Worm (Caenorhabditis elegans) whole organism, mixed stage, embryonic: ENCODE data around the gene B0334.20.

Experiments
- M03D4.4 ChIP-seq: sonication (generic microtip); optimal IDR thresholded peaks from 2 replicates; lab custom pipeline; 2017; ENCODE audit warnings: mild to moderate bottlenecking, missing genetic modification characterization, missing compliant biosample characterization
- bed-3 ChIP-seq: fragments of 200-800 bp; sonication (Bioruptor generic); optimal IDR thresholded peaks from 3 replicates; lab custom pipeline; 2018; ENCODE audit warnings: mild to moderate bottlenecking, missing genetic modification characterization, moderate library complexity, missing compliant biosample characterization
- blmp-1 ChIP-seq: fragments of 150-350 bp; optimal IDR thresholded peaks from 2 replicates; lab custom pipeline; 2014; ENCODE audit warnings: missing biosample characterization, missing genetic modification characterization
- ceh-39 ChIP-seq: fragments of 150-350 bp; optimal IDR thresholded peaks from 2 replicates; lab custom pipeline; 2014; ENCODE audit warnings: missing biosample characterization, missing genetic modification characterization
- ceh-43 ChIP-seq: fragments of 200-800 bp; sonication (Bioruptor generic); optimal IDR thresholded peaks from 2 replicates; lab custom pipeline; 2018; ENCODE audit warnings: mild to moderate bottlenecking, missing genetic modification characterization, moderate library complexity, missing compliant biosample characterization
- ceh-83 ChIP-seq: fragments of 200-800 bp; sonication (Bioruptor generic); optimal IDR thresholded peaks from 2 replicates; lab custom pipeline; 2018; ENCODE audit warnings: mild to moderate bottlenecking, missing genetic modification characterization, missing compliant biosample characterization
- ces-1 ChIP-seq: fragments of 150-350 bp; optimal IDR thresholded peaks from 2 replicates; lab custom pipeline; 2014; ENCODE audit warnings: missing biosample characterization, missing genetic modification reagents, missing genetic modification characterization
- cnd-1 ChIP-seq: fragments of 200-800 bp; sonication (Bioruptor generic); optimal IDR thresholded peaks from 2 replicates; lab custom pipeline; 2018; ENCODE audit warnings: mild to moderate bottlenecking, missing genetic modification characterization, missing compliant biosample characterization
- drap-1 ChIP-seq: fragments of 200-800 bp; sonication (Bioruptor generic); optimal IDR thresholded peaks from 3 replicates; lab custom pipeline; 2018; ENCODE audit warnings: mild to moderate bottlenecking, missing genetic modification characterization, missing compliant biosample characterization
- elt-1 ChIP-seq: sonication (generic microtip); optimal IDR thresholded peaks from 2 replicates; lab custom pipeline; 2017; ENCODE audit warnings: missing genetic modification characterization, mild to moderate bottlenecking, missing compliant biosample characterization, antibody characterized with exemption, moderate library complexity, borderline replicate concordance; ENCODE audit not compliant: insufficient read depth
- flh-1 ChIP-seq: fragments of 200-800 bp; sonication (Bioruptor generic); optimal IDR thresholded peaks from 2 replicates; lab custom pipeline; 2018; ENCODE audit warnings: mild to moderate bottlenecking, missing genetic modification characterization, moderate library complexity, missing compliant biosample characterization
- ham-2 ChIP-seq: fragments of 200-800 bp; sonication (Bioruptor generic); optimal IDR thresholded peaks from 2 replicates; lab custom pipeline; 2018; ENCODE audit warnings: mild to moderate bottlenecking, missing genetic modification characterization, missing compliant biosample characterization
- hlh-1 ChIP-seq: fragments of 150-350 bp; optimal IDR thresholded peaks from 2 replicates; lab custom pipeline; 2014; ENCODE audit warnings: missing biosample characterization, missing genetic modification reagents, missing genetic modification characterization
- lin-13 ChIP-seq: fragments of 150-350 bp; optimal IDR thresholded peaks from 2 replicates; lab custom pipeline; 2014; ENCODE audit warnings: missing biosample characterization, missing genetic modification characterization
- lin-32 ChIP-seq: fragments of 200-800 bp; sonication (Bioruptor generic); optimal IDR thresholded peaks from 2 replicates; lab custom pipeline; 2018; ENCODE audit warnings: mild to moderate bottlenecking, missing genetic modification characterization, missing compliant biosample characterization
- mep-1 ChIP-seq: fragments of 150-350 bp; optimal IDR thresholded peaks from 2 replicates; lab custom pipeline; 2017; ENCODE audit warnings: missing biosample characterization, missing genetic modification reagents, missing genetic modification characterization, inconsistent platforms
- mls-2 ChIP-seq: sonication (generic microtip); optimal IDR thresholded peaks from 2 replicates; lab custom pipeline; 2016; ENCODE audit warnings: mild to moderate bottlenecking, missing genetic modification characterization, moderate library complexity, missing compliant biosample characterization
- nhr-2 ChIP-seq: fragments of 150-350 bp; optimal IDR thresholded peaks from 2 replicates; lab custom pipeline; 2014; ENCODE audit warnings: missing biosample characterization, missing genetic modification characterization
- nhr-237 ChIP-seq: fragments of 150-350 bp; optimal IDR thresholded peaks from 2 replicates; lab custom pipeline; 2014; ENCODE audit warnings: missing biosample characterization, missing genetic modification characterization
- nhr-76 ChIP-seq: sonication (generic microtip); optimal IDR thresholded peaks from 2 replicates; lab custom pipeline; 2017; ENCODE audit warnings: missing biosample characterization, missing genetic modification characterization
- pha-4 ChIP-seq: fragments of 150-350 bp; optimal IDR thresholded peaks from 2 replicates; lab custom pipeline; 2018; ENCODE audit warnings: missing biosample characterization, missing genetic modification reagents, missing genetic modification characterization
- sem-2 ChIP-seq: fragments of 200-800 bp; sonication (Bioruptor generic); optimal IDR thresholded peaks from 2 replicates; lab custom pipeline; 2018; ENCODE audit warnings: mild to moderate bottlenecking, missing genetic modification characterization, missing compliant biosample characterization
- snpc-4 ChIP-seq: fragments of 150-350 bp; optimal IDR thresholded peaks from 2 replicates; lab custom pipeline; 2014; ENCODE audit warnings: missing biosample characterization, missing genetic modification characterization
- sptf-1 ChIP-seq: sonication (generic microtip); optimal IDR thresholded peaks from 2 replicates; lab custom pipeline; 2017; ENCODE audit warnings: mild to moderate bottlenecking, missing genetic modification characterization, moderate library complexity, missing compliant biosample characterization
- tbx-8 ChIP-seq: fragments of 200-800 bp; sonication (Bioruptor generic); optimal IDR thresholded peaks from 2 replicates; lab custom pipeline; 2018; ENCODE audit warnings: mild to moderate bottlenecking, missing genetic modification characterization, moderate library complexity, missing compliant biosample characterization
- unc-120 ChIP-seq: sonication (generic microtip); optimal IDR thresholded peaks from 2 replicates; lab custom pipeline; 2017; ENCODE audit warnings: missing genetic modification characterization, missing compliant biosample characterization; ENCODE audit not compliant: poor library complexity, severe bottlenecking
- unc-39 ChIP-seq: fragments of 150-350 bp; optimal IDR thresholded peaks from 2 replicates; lab custom pipeline; 2014; ENCODE audit warnings: missing biosample characterization, missing genetic modification characterization
- unc-62 ChIP-seq: fragments of 150-350 bp; optimal IDR thresholded peaks from 2 replicates; lab custom pipeline; 2014; ENCODE audit warnings: missing biosample characterization, missing genetic modification reagents, missing genetic modification characterization
- zip-8 ChIP-seq: fragments of 150-350 bp; optimal IDR thresholded peaks from 2 replicates; lab custom pipeline; 2014; ENCODE audit warnings: missing biosample characterization, missing genetic modification characterization
- ztf-11 ChIP-seq: fragments of 150-350 bp; optimal IDR thresholded peaks from 2 replicates; lab custom pipeline; 2014; ENCODE audit warnings: missing biosample characterization, missing genetic modification characterization

The B0334.20 gene

ce11 chrII:11537606-11538016 is 37.4 kb upstream of the B0334.20 start:
- TF ChIP-seq M03D4.4 (tag; lab: Kevin White, UChicago) (peak; percentile 34), mls-2 (tag; lab: Kevin White, UChicago) (peak; percentile 27), tbx-8 (GFP tag; lab: Kevin White, UChicago) (peak; percentile 35), unc-120 (tag; lab: Kevin White, UChicago) (no peak), ceh-83 (GFP tag; lab: Kevin White, UChicago) (peak; percentile 86), lin-13 (no peak), sem-2 (peak; percentile 60)

ce11 chrII:11537115-11537514 is 36.9 kb upstream of the B0334.20 start:
- TF ChIP-seq lin-32 (GFP tag; lab: Kevin White, UChicago) (no peak), sem-2 (no peak), unc-120 (tag; lab: Kevin White, UChicago) (peak; percentile 6), flh-1 (GFP tag; lab: Kevin White, UChicago) (no peak), ham-2 (GFP tag; lab: Kevin White, UChicago) (peak; percentile 37), cnd-1 (peak; percentile 52), elt-1 (tag; lab: Kevin White, UChicago) (no peak), snpc-4 (tag; lab: Kevin White, UChicago) (no peak), hlh-1 (tag; lab: Kevin White, UChicago) (peak; percentile 60), M03D4.4 (tag; lab: Kevin White, UChicago) (no peak), unc-62 (peak; percentile 67), mep-1 (tag; lab: Kevin White, UChicago) (peak; percentile 62), sptf-1 (peak; percentile 89), ceh-39 (tag; lab: Kevin White, UChicago) (peak; percentile 76), nhr-76 (no peak), nhr-2 (tag; lab: Kevin White, UChicago) (peak; percentile 46), mls-2 (tag; lab: Kevin White, UChicago) (peak; percentile 40)
- TF ChIP-seq, all 35 proteins: peak for 10

- TF ChIP-seq ces-1 (GFP tag; lab: Kevin White, UChicago) = peak; percentile 36
- no peak for TF ChIP-seq sptf-1
- no peak for TF ChIP-seq nhr-237 (tag; lab: Kevin White, UChicago)
- no peak for TF ChIP-seq unc-39 (tag; lab: Kevin White, UChicago)
- TF ChIP-seq unc-62 = no peak
- TF ChIP-seq ztf-11 = no peak
Observed at ce11 chrII:11536505-11536904, 36.2 kb upstream of the B0334.20 start.

ce11 chrII:11535924-11536323 is 35.7 kb upstream of the B0334.20 start:
- TF ChIP-seq unc-62 (no peak), zip-8 (tag; lab: Kevin White, UChicago) (peak; percentile 99)

- no peak for TF ChIP-seq nhr-237 (tag; lab: Kevin White, UChicago)
- no peak for TF ChIP-seq ceh-83 (GFP tag; lab: Kevin White, UChicago)
- TF ChIP-seq ceh-39 (tag; lab: Kevin White, UChicago) = peak; percentile 41
- TF ChIP-seq drap-1 (GFP tag; lab: Kevin White, UChicago) = peak; percentile 61
- TF ChIP-seq flh-1 (GFP tag; lab: Kevin White, UChicago) = no peak
- TF ChIP-seq sem-2 = peak; percentile 40
- TF ChIP-seq ces-1 (GFP tag; lab: Kevin White, UChicago) = peak; percentile 35
- TF ChIP-seq unc-39 (tag; lab: Kevin White, UChicago) = no peak
- TF ChIP-seq cnd-1 = peak; percentile 66
- TF ChIP-seq ztf-11 = peak; percentile 22
- TF ChIP-seq blmp-1 (tag; lab: Kevin White, UChicago) = no peak
- peak; percentile 76 for TF ChIP-seq sptf-1
- TF ChIP-seq unc-62 = peak; percentile 45
- no peak for TF ChIP-seq hlh-1 (tag; lab: Kevin White, UChicago)
- no peak for TF ChIP-seq lin-32 (GFP tag; lab: Kevin White, UChicago)
- TF ChIP-seq pha-4 (tag; lab: Kevin White, UChicago) = no peak
- peak; percentile 73 for TF ChIP-seq mls-2 (tag; lab: Kevin White, UChicago)
- TF ChIP-seq M03D4.4 (tag; lab: Kevin White, UChicago) = no peak
- TF ChIP-seq unc-120 (tag; lab: Kevin White, UChicago) = no peak
- peak; percentile 82 for TF ChIP-seq nhr-2 (tag; lab: Kevin White, UChicago)
- TF ChIP-seq ceh-43 (GFP tag; lab: Kevin White, UChicago) = peak; percentile 20
- no peak for TF ChIP-seq bed-3 (GFP tag; lab: Kevin White, UChicago)
Observed at ce11 chrII:11535429-11535828, 35.2 kb upstream of the B0334.20 start.
